Worm (Caenorhabditis elegans) whole organism, L3 larva: ENCODE data around the gene M04C3.1.

Source experiments
- R02D3.7 ChIP-seq: fragments of 150-350 bp; optimal IDR thresholded peaks from 2 replicates; lab custom pipeline; 2014; ENCODE audit warnings: missing biosample characterization, missing genetic modification characterization
- ZK546.5 ChIP-seq: sonication (generic microtip); optimal IDR thresholded peaks from 2 replicates; lab custom pipeline; 2017; ENCODE audit warnings: missing biosample characterization, missing genetic modification characterization
- aly-2 ChIP-seq: fragments of 150-350 bp; optimal IDR thresholded peaks from 2 replicates; lab custom pipeline; 2014; ENCODE audit warnings: missing biosample characterization, missing genetic modification characterization
- ama-1 ChIP-seq: fragments of 150-350 bp; optimal IDR thresholded peaks from 2 replicates; lab custom pipeline; 2018
- ceh-16 ChIP-seq: sonication (generic microtip); optimal IDR thresholded peaks from 2 replicates; lab custom pipeline; 2017; ENCODE audit warnings: missing biosample characterization, missing genetic modification characterization
- ceh-9 ChIP-seq: sonication (generic microtip); optimal IDR thresholded peaks from 2 replicates; lab custom pipeline; 2018; ENCODE audit warnings: missing biosample characterization, missing genetic modification characterization
- daf-12 ChIP-seq: fragments of 150-350 bp; optimal IDR thresholded peaks from 2 replicates; lab custom pipeline; 2014; ENCODE audit warnings: missing biosample characterization, missing genetic modification reagents, missing genetic modification characterization
- egl-27 ChIP-seq: sonication (generic microtip); optimal IDR thresholded peaks from 4 replicates; lab custom pipeline; 2017; ENCODE audit warnings: missing biosample characterization, missing genetic modification reagents, missing genetic modification characterization
- elt-1 ChIP-seq: fragments of 150-350 bp; optimal IDR thresholded peaks from 2 replicates; lab custom pipeline; 2014; ENCODE audit warnings: missing biosample characterization, missing genetic modification characterization
- elt-2 ChIP-seq: sonication (generic microtip); optimal IDR thresholded peaks from 2 replicates; lab custom pipeline; 2016; ENCODE audit warnings: missing genetic modification reagents, mild to moderate bottlenecking, missing genetic modification characterization, missing compliant biosample characterization
- elt-3 ChIP-seq, 3 experiments: fragments of 150-350 bp in 1 of 3; sonication (generic microtip) in 2 of 3; optimal IDR thresholded peaks; 2 replicates in 2 of 3; 4 replicates in 1 of 3; lab custom pipeline; 2014 to 2017; ENCODE audit warnings: missing biosample characterization in 3 of 3, missing genetic modification characterization in 3 of 3
- eor-1 ChIP-seq, 2 experiments: fragments of 150-350 bp; optimal IDR thresholded peaks; 2 replicates each; lab custom pipeline; 2014 to 2018; ENCODE audit warnings: missing biosample characterization in 2 of 2, missing genetic modification characterization in 2 of 2
- fkh-2 ChIP-seq: fragments of 150-350 bp; optimal IDR thresholded peaks from 2 replicates; lab custom pipeline; 2014; ENCODE audit warnings: missing biosample characterization, missing genetic modification reagents, missing genetic modification characterization
- fos-1 ChIP-seq: fragments of 150-350 bp; optimal IDR thresholded peaks from 2 replicates; lab custom pipeline; 2014; ENCODE audit warnings: missing biosample characterization, missing genetic modification characterization
- hmg-11 ChIP-seq: sonication (generic microtip); optimal IDR thresholded peaks from 2 replicates; lab custom pipeline; 2016; ENCODE audit warnings: missing genetic modification characterization, missing compliant biosample characterization
- jun-1 ChIP-seq: fragments of 150-350 bp; optimal IDR thresholded peaks from 2 replicates; lab custom pipeline; 2014; ENCODE audit warnings: missing biosample characterization, missing genetic modification reagents, missing genetic modification characterization
- lin-15B ChIP-seq: fragments of 150-350 bp; optimal IDR thresholded peaks from 2 replicates; lab custom pipeline; 2014; ENCODE audit warnings: missing biosample characterization, missing genetic modification characterization
- lin-39 ChIP-seq: fragments of 150-350 bp; optimal IDR thresholded peaks from 2 replicates; lab custom pipeline; 2018; ENCODE audit warnings: missing biosample characterization, missing genetic modification reagents, missing genetic modification characterization
- lsy-12 ChIP-seq: sonication (generic microtip); optimal IDR thresholded peaks from 2 replicates; lab custom pipeline; 2016; ENCODE audit warnings: mild to moderate bottlenecking, missing genetic modification characterization, missing compliant biosample characterization
- mdl-1 ChIP-seq: fragments of 150-350 bp; optimal IDR thresholded peaks from 2 replicates; lab custom pipeline; 2014; ENCODE audit warnings: missing biosample characterization, missing genetic modification characterization
- mml-1 ChIP-seq: fragments of 150-350 bp; sonication (generic microtip); optimal IDR thresholded peaks from 3 replicates; lab custom pipeline; 2014; ENCODE audit warnings: missing biosample characterization, missing genetic modification characterization
- nfya-1 ChIP-seq: sonication (generic microtip); optimal IDR thresholded peaks from 2 replicates; lab custom pipeline; 2017; ENCODE audit warnings: missing genetic modification characterization, mild to moderate bottlenecking, missing compliant biosample characterization, antibody characterized with exemption, moderate library complexity; ENCODE audit not compliant: insufficient read depth
- nhr-11 ChIP-seq: fragments of 150-350 bp; optimal IDR thresholded peaks from 2 replicates; lab custom pipeline; 2014; ENCODE audit warnings: missing biosample characterization, missing genetic modification characterization
- nhr-23 ChIP-seq: fragments of 150-350 bp; optimal IDR thresholded peaks from 2 replicates; lab custom pipeline; 2014; ENCODE audit warnings: missing biosample characterization, missing genetic modification reagents, missing genetic modification characterization
- nhr-237 ChIP-seq: fragments of 150-350 bp; optimal IDR thresholded peaks from 2 replicates; lab custom pipeline; 2014; ENCODE audit warnings: missing biosample characterization, missing genetic modification characterization
- nhr-25 ChIP-seq: sonication (generic microtip); optimal IDR thresholded peaks from 2 replicates; lab custom pipeline; 2017; ENCODE audit warnings: missing biosample characterization, missing genetic modification characterization
- nhr-28 ChIP-seq: fragments of 150-350 bp; optimal IDR thresholded peaks from 2 replicates; lab custom pipeline; 2014; ENCODE audit warnings: missing biosample characterization, missing genetic modification characterization
- nhr-67 ChIP-seq: fragments of 150-350 bp; optimal IDR thresholded peaks from 2 replicates; lab custom pipeline; 2014; ENCODE audit warnings: missing biosample characterization, missing genetic modification characterization
- nhr-76 ChIP-seq: fragments of 150-350 bp; sonication (generic microtip); optimal IDR thresholded peaks from 5 replicates; lab custom pipeline; 2014; ENCODE audit warnings: missing biosample characterization, missing genetic modification characterization
- pha-4 ChIP-seq: fragments of 150-350 bp; optimal IDR thresholded peaks from 2 replicates; lab custom pipeline; 2014; ENCODE audit warnings: missing biosample characterization, missing genetic modification reagents, missing genetic modification characterization
- pqm-1 ChIP-seq: fragments of 150-350 bp; optimal IDR thresholded peaks from 2 replicates; lab custom pipeline; 2017; ENCODE audit warnings: missing biosample characterization, missing genetic modification characterization, inconsistent platforms
- tbx-2 ChIP-seq: sonication (generic microtip); optimal IDR thresholded peaks from 2 replicates; lab custom pipeline; 2016; ENCODE audit warnings: mild to moderate bottlenecking, missing genetic modification characterization, missing compliant biosample characterization
- unc-62 ChIP-seq: fragments of 150-350 bp; sonication (generic microtip); optimal IDR thresholded peaks from 4 replicates; lab custom pipeline; 2014; ENCODE audit warnings: missing biosample characterization, missing genetic modification reagents, missing genetic modification characterization
- zag-1 ChIP-seq: fragments of 150-350 bp; optimal IDR thresholded peaks from 2 replicates; lab custom pipeline; 2014; ENCODE audit warnings: missing biosample characterization, missing genetic modification characterization
- ztf-11 ChIP-seq: fragments of 150-350 bp; optimal IDR thresholded peaks from 2 replicates; lab custom pipeline; 2014; ENCODE audit warnings: missing biosample characterization, missing genetic modification characterization
- ztf-4 ChIP-seq: fragments of 150-350 bp; optimal IDR thresholded peaks from 2 replicates; lab custom pipeline; 2014; ENCODE audit warnings: missing biosample characterization, missing genetic modification characterization

M04C3.1 gene

ce11 chrV:19445442-19445841 is at the start of gene M04C3.1:
Gene M04C3.1, minus strand, starts transcription at chrV:19445605.
- TF ChIP-seq elt-2 (tag; lab: Kevin White, UChicago) = peak; percentile 67
- peak; percentile 24 for TF ChIP-seq pqm-1 (tag; lab: Kevin White, UChicago)
- no peak for TF ChIP-seq ztf-11 (tag; lab: Kevin White, UChicago)

DNA sequence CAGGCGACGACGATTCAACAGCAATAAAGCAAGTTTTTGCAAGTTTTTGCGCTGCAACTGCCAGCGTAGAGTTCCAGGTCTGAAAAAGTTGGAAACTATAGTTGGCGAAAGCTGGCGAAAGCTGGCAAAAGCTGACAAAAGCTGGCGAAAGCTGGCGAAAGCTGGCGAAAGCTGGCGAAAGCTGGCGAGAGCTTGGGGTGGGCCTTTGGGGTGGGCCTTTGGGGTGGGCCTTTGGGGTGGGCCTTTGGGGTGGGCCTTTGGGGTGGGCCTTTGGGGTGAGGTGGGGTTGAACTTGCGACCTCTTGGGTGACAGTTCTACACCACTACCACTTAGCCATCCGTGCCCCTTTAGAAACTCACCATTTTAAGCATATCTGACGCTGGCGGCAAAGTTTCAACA is 49.7 kb upstream of the M04C3.1 start:
- TF ChIP-seq aly-2 (no peak), ZK546.5 (no peak), nhr-28 (tag; lab: Kevin White, UChicago) (no peak), lin-39 (tag; lab: Kevin White, UChicago) (no peak), egl-27 (no peak)

DNA sequence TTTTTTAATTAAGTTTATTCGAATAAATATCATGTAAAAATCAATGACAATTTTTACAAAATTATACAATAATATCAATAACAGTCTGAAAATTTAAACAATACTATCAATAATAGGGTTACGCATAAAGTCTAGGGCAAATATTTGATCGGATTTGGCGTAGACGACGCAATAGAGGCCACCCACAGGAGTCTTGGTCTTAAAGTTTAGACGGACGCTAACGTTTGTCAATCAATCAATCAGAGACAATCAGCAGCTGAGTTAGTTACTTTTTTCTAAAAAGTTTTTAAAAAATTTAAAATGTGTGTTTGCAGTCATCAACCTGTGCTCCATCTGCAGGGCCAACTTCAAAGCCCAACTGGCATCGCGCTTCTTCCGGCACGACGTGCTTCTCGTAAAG is 45.9 kb upstream of the M04C3.1 start, which contains the start of gene Y43F8B.29:
TSS of gene Y43F8B.29 (plus strand) at position 301 of the 400 bp plus-strand sequence.
- no peak for TF ChIP-seq nhr-23
- no peak for TF ChIP-seq nhr-237 (tag; lab: Kevin White, UChicago)
- TF ChIP-seq nhr-76 (tag; lab: Kevin White, UChicago) = no peak
- no peak for TF ChIP-seq aly-2
- no peak for TF ChIP-seq fos-1
- no peak for TF ChIP-seq tbx-2 (tag; lab: Kevin White, UChicago)
- no peak for TF ChIP-seq elt-1 (tag; lab: Kevin White, UChicago)
- TF ChIP-seq ceh-16 (tag; lab: Kevin White, UChicago) = no peak
- no peak for TF ChIP-seq lin-39 (tag; lab: Kevin White, UChicago)
- no peak for TF ChIP-seq ceh-9 (tag; lab: Kevin White, UChicago)
- TF ChIP-seq zag-1 (tag; lab: Kevin White, UChicago) = no peak
- TF ChIP-seq ztf-4 (tag; lab: Kevin White, UChicago) = no peak
- TF ChIP-seq daf-12 (tag; lab: Kevin White, UChicago) = no peak
- TF ChIP-seq nfya-1 (tag; lab: Kevin White, UChicago) = no peak
- no peak for TF ChIP-seq ztf-11 (tag; lab: Kevin White, UChicago)
- no peak for TF ChIP-seq fkh-2
- no peak for TF ChIP-seq hmg-11 (tag; lab: Kevin White, UChicago)
- TF ChIP-seq, all 47 proteins: peak for 0

ce11 chrV:19490461-19490860 is 45.1 kb upstream of the M04C3.1 start, which contains the start of gene Y43F8B.7:
Gene Y43F8B.7, plus strand, starts transcription at chrV:19490761.
- TF ChIP-seq fkh-2 (no peak), nhr-237 (tag; lab: Kevin White, UChicago) (no peak), jun-1 (tag; lab: Kevin White, UChicago) (no peak), nhr-11 (tag; lab: Kevin White, UChicago) (no peak), ztf-11 (tag; lab: Kevin White, UChicago) (no peak), hmg-11 (tag; lab: Kevin White, UChicago) (no peak), elt-3 (tag; optimal IDR thresholded peaks at IDR 0.05; lab: Kevin White, UChicago) (no peak), ceh-9 (tag; lab: Kevin White, UChicago) (no peak), mdl-1 (no peak), ZK546.5 (no peak), nfya-1 (tag; lab: Kevin White, UChicago) (no peak), nhr-67 (tag; lab: Kevin White, UChicago) (no peak), nhr-25 (tag; lab: Kevin White, UChicago) (no peak), mml-1 (tag; lab: Kevin White, UChicago) (no peak), aly-2 (no peak), lin-15B (tag; lab: Kevin White, UChicago) (no peak), eor-1 (tag; optimal IDR thresholded peaks at IDR 0.05; lab: Kevin White, UChicago) (no peak), unc-62 (GFP tag; lab: Kevin White, UChicago) (no peak), ama-1 (lab: Kevin White, UChicago) (no peak)
- TF ChIP-seq, all 47 proteins: peak for 0

DNA sequence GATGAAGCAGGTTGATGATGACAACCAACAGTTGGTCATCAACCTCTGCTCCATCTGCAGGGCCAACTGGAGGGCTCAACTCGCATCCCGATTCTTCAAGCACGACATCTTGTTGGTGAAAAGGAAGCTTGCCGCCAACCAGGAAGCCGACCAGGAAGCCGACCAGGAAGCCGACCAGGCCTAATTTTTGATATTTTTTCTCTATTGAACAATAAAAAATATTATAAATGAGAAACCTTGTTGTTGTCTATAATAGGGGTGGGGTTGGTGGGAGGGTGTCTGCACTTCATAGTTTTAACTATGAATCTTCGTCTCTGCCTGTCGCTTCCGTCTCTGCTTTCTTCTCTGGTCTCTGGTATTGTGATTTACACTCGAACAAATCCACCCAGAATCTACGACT is 40.3 kb upstream of the M04C3.1 start, which contains the start of gene Y43F8B.18:
TSS of gene Y43F8B.18 (plus strand) at position 301 of the 400 bp plus-strand sequence.
- TF ChIP-seq nhr-23 = no peak
- TF ChIP-seq daf-12 (tag; lab: Kevin White, UChicago) = no peak
- no peak for TF ChIP-seq fkh-2
- no peak for TF ChIP-seq nhr-67 (tag; lab: Kevin White, UChicago)
- no peak for TF ChIP-seq nhr-25 (tag; lab: Kevin White, UChicago)
- TF ChIP-seq R02D3.7 = no peak
- TF ChIP-seq lsy-12 (tag; lab: Kevin White, UChicago) = no peak
- TF ChIP-seq nhr-76 (tag; lab: Kevin White, UChicago) = no peak
- no peak for TF ChIP-seq ztf-4 (tag; lab: Kevin White, UChicago)
- no peak for TF ChIP-seq tbx-2 (tag; lab: Kevin White, UChicago)
- no peak for TF ChIP-seq egl-27
- TF ChIP-seq nfya-1 (tag; lab: Kevin White, UChicago) = no peak
- TF ChIP-seq zag-1 (tag; lab: Kevin White, UChicago) = no peak
- no peak for TF ChIP-seq elt-3 (tag; optimal IDR thresholded peaks at IDR 0.05; lab: Kevin White, UChicago)
- no peak for TF ChIP-seq pha-4 (tag; lab: Kevin White, UChicago)
- no peak for TF ChIP-seq aly-2
- no peak for TF ChIP-seq nhr-11 (tag; lab: Kevin White, UChicago)
